Worm (Caenorhabditis elegans) whole organism, L3 larva: ENCODE results near the gene K08F4.12.

Experiments
- R02D3.7 ChIP-seq: fragments of 150-350 bp; optimal IDR thresholded peaks from 2 replicates; lab custom pipeline; 2014; ENCODE audit warnings: missing biosample characterization, missing genetic modification characterization
- aly-2 ChIP-seq: fragments of 150-350 bp; optimal IDR thresholded peaks from 2 replicates; lab custom pipeline; 2014; ENCODE audit warnings: missing biosample characterization, missing genetic modification characterization
- ama-1 ChIP-seq: fragments of 150-350 bp; optimal IDR thresholded peaks from 2 replicates; lab custom pipeline; 2018
- ceh-28 ChIP-seq: fragments of 150-350 bp; optimal IDR thresholded peaks from 2 replicates; lab custom pipeline; 2014; ENCODE audit warnings: missing biosample characterization, missing genetic modification reagents, missing genetic modification characterization
- ceh-82 ChIP-seq: fragments of 150-350 bp; optimal IDR thresholded peaks from 2 replicates; lab custom pipeline; 2014; ENCODE audit warnings: missing biosample characterization, missing genetic modification characterization
- ceh-9 ChIP-seq: sonication (generic microtip); optimal IDR thresholded peaks from 2 replicates; lab custom pipeline; 2018; ENCODE audit warnings: missing biosample characterization, missing genetic modification characterization
- egl-27 ChIP-seq: sonication (generic microtip); optimal IDR thresholded peaks from 4 replicates; lab custom pipeline; 2017; ENCODE audit warnings: missing biosample characterization, missing genetic modification reagents, missing genetic modification characterization
- egl-5 ChIP-seq: fragments of 150-350 bp; optimal IDR thresholded peaks from 2 replicates; lab custom pipeline; 2017; ENCODE audit warnings: missing biosample characterization, missing genetic modification reagents, missing genetic modification characterization, inconsistent platforms
- elt-1 ChIP-seq: fragments of 150-350 bp; optimal IDR thresholded peaks from 2 replicates; lab custom pipeline; 2014; ENCODE audit warnings: missing biosample characterization, missing genetic modification characterization
- elt-2 ChIP-seq: sonication (generic microtip); optimal IDR thresholded peaks from 2 replicates; lab custom pipeline; 2016; ENCODE audit warnings: missing genetic modification reagents, mild to moderate bottlenecking, missing genetic modification characterization, missing compliant biosample characterization
- elt-3 ChIP-seq, 3 experiments: fragments of 150-350 bp in 1 of 3; sonication (generic microtip) in 2 of 3; optimal IDR thresholded peaks; 2 replicates in 2 of 3; 4 replicates in 1 of 3; lab custom pipeline; 2014 to 2017; ENCODE audit warnings: missing biosample characterization in 3 of 3, missing genetic modification characterization in 3 of 3
- eor-1 ChIP-seq, 2 experiments: fragments of 150-350 bp; optimal IDR thresholded peaks; 2 replicates each; lab custom pipeline; 2014 to 2018; ENCODE audit warnings: missing biosample characterization in 2 of 2, missing genetic modification characterization in 2 of 2
- fkh-2 ChIP-seq: fragments of 150-350 bp; optimal IDR thresholded peaks from 2 replicates; lab custom pipeline; 2014; ENCODE audit warnings: missing biosample characterization, missing genetic modification reagents, missing genetic modification characterization
- fos-1 ChIP-seq: fragments of 150-350 bp; optimal IDR thresholded peaks from 2 replicates; lab custom pipeline; 2014; ENCODE audit warnings: missing biosample characterization, missing genetic modification characterization
- hmg-11 ChIP-seq: sonication (generic microtip); optimal IDR thresholded peaks from 2 replicates; lab custom pipeline; 2016; ENCODE audit warnings: missing genetic modification characterization, missing compliant biosample characterization
- lin-39 ChIP-seq: fragments of 150-350 bp; optimal IDR thresholded peaks from 2 replicates; lab custom pipeline; 2018; ENCODE audit warnings: missing biosample characterization, missing genetic modification reagents, missing genetic modification characterization
- mdl-1 ChIP-seq: fragments of 150-350 bp; optimal IDR thresholded peaks from 2 replicates; lab custom pipeline; 2014; ENCODE audit warnings: missing biosample characterization, missing genetic modification characterization
- mml-1 ChIP-seq: fragments of 150-350 bp; sonication (generic microtip); optimal IDR thresholded peaks from 3 replicates; lab custom pipeline; 2014; ENCODE audit warnings: missing biosample characterization, missing genetic modification characterization
- nfya-1 ChIP-seq: sonication (generic microtip); optimal IDR thresholded peaks from 2 replicates; lab custom pipeline; 2017; ENCODE audit warnings: missing genetic modification characterization, mild to moderate bottlenecking, missing compliant biosample characterization, antibody characterized with exemption, moderate library complexity; ENCODE audit not compliant: insufficient read depth
- nhr-11 ChIP-seq: fragments of 150-350 bp; optimal IDR thresholded peaks from 2 replicates; lab custom pipeline; 2014; ENCODE audit warnings: missing biosample characterization, missing genetic modification characterization
- nhr-12 ChIP-seq: fragments of 150-350 bp; optimal IDR thresholded peaks from 2 replicates; lab custom pipeline; 2014; ENCODE audit warnings: missing biosample characterization, missing genetic modification characterization
- nhr-23 ChIP-seq: fragments of 150-350 bp; optimal IDR thresholded peaks from 2 replicates; lab custom pipeline; 2014; ENCODE audit warnings: missing biosample characterization, missing genetic modification reagents, missing genetic modification characterization
- nhr-25 ChIP-seq: sonication (generic microtip); optimal IDR thresholded peaks from 2 replicates; lab custom pipeline; 2017; ENCODE audit warnings: missing biosample characterization, missing genetic modification characterization
- nhr-28 ChIP-seq: fragments of 150-350 bp; optimal IDR thresholded peaks from 2 replicates; lab custom pipeline; 2014; ENCODE audit warnings: missing biosample characterization, missing genetic modification characterization
- nhr-43 ChIP-seq: sonication (generic microtip); optimal IDR thresholded peaks from 2 replicates; lab custom pipeline; 2016; ENCODE audit warnings: mild to moderate bottlenecking, missing genetic modification characterization, missing compliant biosample characterization; ENCODE audit not compliant: poor library complexity, severe bottlenecking
- nhr-76 ChIP-seq: fragments of 150-350 bp; sonication (generic microtip); optimal IDR thresholded peaks from 5 replicates; lab custom pipeline; 2014; ENCODE audit warnings: missing biosample characterization, missing genetic modification characterization
- nhr-77 ChIP-seq: fragments of 150-350 bp; optimal IDR thresholded peaks from 2 replicates; lab custom pipeline; 2014; ENCODE audit warnings: missing biosample characterization, missing genetic modification characterization
- pha-4 ChIP-seq: fragments of 150-350 bp; optimal IDR thresholded peaks from 2 replicates; lab custom pipeline; 2014; ENCODE audit warnings: missing biosample characterization, missing genetic modification reagents, missing genetic modification characterization
- pqm-1 ChIP-seq: fragments of 150-350 bp; optimal IDR thresholded peaks from 2 replicates; lab custom pipeline; 2017; ENCODE audit warnings: missing biosample characterization, missing genetic modification characterization, inconsistent platforms
- sea-2 ChIP-seq: fragments of 150-350 bp; sonication (generic microtip); optimal IDR thresholded peaks from 4 replicates; lab custom pipeline; 2014; ENCODE audit warnings: missing biosample characterization, missing genetic modification reagents, missing genetic modification characterization
- snpc-4 ChIP-seq: fragments of 150-350 bp; optimal IDR thresholded peaks from 2 replicates; lab custom pipeline; 2014; ENCODE audit warnings: missing biosample characterization, missing genetic modification characterization
- tbx-2 ChIP-seq: sonication (generic microtip); optimal IDR thresholded peaks from 2 replicates; lab custom pipeline; 2016; ENCODE audit warnings: mild to moderate bottlenecking, missing genetic modification characterization, missing compliant biosample characterization
- unc-39 ChIP-seq: sonication (generic microtip); optimal IDR thresholded peaks from 4 replicates; lab custom pipeline; 2017; ENCODE audit warnings: missing biosample characterization, missing genetic modification characterization
- unc-62 ChIP-seq: fragments of 150-350 bp; sonication (generic microtip); optimal IDR thresholded peaks from 4 replicates; lab custom pipeline; 2014; ENCODE audit warnings: missing biosample characterization, missing genetic modification reagents, missing genetic modification characterization
- zag-1 ChIP-seq: fragments of 150-350 bp; optimal IDR thresholded peaks from 2 replicates; lab custom pipeline; 2014; ENCODE audit warnings: missing biosample characterization, missing genetic modification characterization
- ztf-11 ChIP-seq: fragments of 150-350 bp; optimal IDR thresholded peaks from 2 replicates; lab custom pipeline; 2014; ENCODE audit warnings: missing biosample characterization, missing genetic modification characterization

K08F4.12 gene

DNA sequence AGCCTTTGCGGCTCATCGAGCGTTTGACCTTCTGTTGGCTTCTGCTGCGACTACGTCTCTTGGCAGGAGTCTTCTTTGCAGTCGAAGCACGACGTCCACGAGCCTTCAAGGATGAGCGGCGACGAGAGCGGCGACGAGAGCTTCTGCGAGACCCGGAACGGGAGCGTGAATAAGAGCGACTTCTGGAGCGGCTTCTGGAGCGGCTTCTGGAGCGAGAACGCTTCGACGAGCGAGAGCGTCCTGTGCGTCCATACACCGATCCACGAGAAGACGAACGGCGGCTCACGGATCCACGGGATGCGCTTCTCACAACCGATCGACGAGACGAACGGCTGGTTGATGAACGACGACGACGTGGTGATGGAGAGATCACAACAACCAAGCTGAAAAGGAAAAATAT, 27.0 kb upstream of the K08F4.12 start:
- no peak for TF ChIP-seq mml-1 (tag; lab: Kevin White, UChicago)
- no peak for TF ChIP-seq eor-1 (tag; optimal IDR thresholded peaks at IDR 0.05; lab: Kevin White, UChicago)
- no peak for TF ChIP-seq fos-1 (tag; lab: Kevin White, UChicago)
- TF ChIP-seq nhr-23, result no peak
- no peak for TF ChIP-seq nhr-77 (tag; lab: Kevin White, UChicago)
- TF ChIP-seq mdl-1, result no peak
- no peak for TF ChIP-seq snpc-4 (tag; lab: Kevin White, UChicago)
- TF ChIP-seq nhr-28, result no peak
- no peak for TF ChIP-seq elt-3 (tag; optimal IDR thresholded peaks at IDR 0.05; lab: Kevin White, UChicago)
- TF ChIP-seq elt-1 (tag; lab: Kevin White, UChicago), result no peak
- no peak for TF ChIP-seq fkh-2
- no peak for TF ChIP-seq ceh-82
- no peak for TF ChIP-seq nhr-76 (tag; lab: Kevin White, UChicago)
- no peak for TF ChIP-seq unc-39 (tag; lab: Kevin White, UChicago)
- TF ChIP-seq ceh-9 (tag; lab: Kevin White, UChicago), result no peak
- no peak for TF ChIP-seq elt-2 (tag; lab: Kevin White, UChicago)
- no peak for TF ChIP-seq nfya-1
- no peak for TF ChIP-seq nhr-12 (tag; lab: Kevin White, UChicago)

DNA sequence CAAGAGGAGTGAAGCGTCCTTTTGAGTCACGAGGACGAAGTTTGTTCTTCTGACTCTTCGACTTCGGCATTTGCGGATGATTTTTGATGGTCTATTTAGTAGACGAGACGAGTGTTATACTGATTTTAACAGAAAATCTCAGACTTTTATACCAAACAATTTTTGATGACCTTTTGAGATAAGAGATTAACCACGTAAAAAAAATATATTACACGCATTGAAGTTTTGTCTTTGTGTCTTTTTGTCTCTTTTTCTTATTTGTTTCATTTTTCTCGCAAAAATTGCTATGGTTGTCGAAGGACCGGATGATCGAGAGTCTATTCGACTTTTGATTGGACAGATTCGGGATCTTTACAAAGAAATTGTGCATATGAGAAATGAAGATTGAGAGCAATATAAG, 26.5 kb upstream of the K08F4.12 start, which contains the start of gene spch-1:
Gene spch-1 (minus strand): TSS at position 101 of the 400 bp plus-strand sequence.
- TF ChIP-seq ztf-11 (tag; lab: Kevin White, UChicago) (no peak), unc-39 (tag; lab: Kevin White, UChicago) (no peak), pqm-1 (tag; lab: Kevin White, UChicago) (no peak), unc-62 (GFP tag; lab: Kevin White, UChicago) (no peak), egl-5 (tag; lab: Kevin White, UChicago) (no peak), mml-1 (tag; lab: Kevin White, UChicago) (no peak), nhr-25 (no peak), ceh-28 (tag; lab: Kevin White, UChicago) (no peak), nhr-11 (tag; lab: Kevin White, UChicago) (no peak), ceh-82 (no peak), nhr-76 (tag; lab: Kevin White, UChicago) (no peak), fos-1 (tag; lab: Kevin White, UChicago) (no peak), aly-2 (tag; lab: Kevin White, UChicago) (no peak), sea-2 (GFP tag; lab: Kevin White, UChicago) (no peak), lin-39 (tag; lab: Kevin White, UChicago) (no peak), pha-4 (tag; lab: Kevin White, UChicago) (no peak), tbx-2 (tag; lab: Kevin White, UChicago) (no peak), hmg-11 (tag; lab: Kevin White, UChicago) (no peak)

DNA sequence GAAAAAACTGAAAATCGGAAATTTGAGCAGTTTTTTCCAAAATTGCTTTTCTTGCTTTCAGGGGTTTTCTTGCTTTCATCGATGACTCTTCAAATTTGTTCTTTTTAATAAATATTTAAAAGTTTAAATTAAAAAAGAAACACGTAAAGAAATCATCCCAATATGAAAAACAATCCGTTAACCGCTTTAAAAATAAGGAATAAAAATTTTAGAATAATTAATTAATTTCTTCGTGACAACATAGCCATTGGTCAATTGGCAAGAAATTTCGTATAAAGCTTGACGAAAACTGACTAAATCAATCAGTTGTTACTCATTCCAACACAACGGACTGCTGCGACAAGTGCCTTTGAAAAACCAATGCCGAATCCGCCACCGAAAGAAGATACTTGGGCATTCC, 25.3 kb upstream of the K08F4.12 start, which contains the start of gene nsph-3.2:
Gene nsph-3.2 (plus strand): TSS at position 301 of the 400 bp plus-strand sequence.
- TF ChIP-seq egl-27 (tag; lab: Kevin White, UChicago) (no peak), ama-1 (lab: Kevin White, UChicago) (no peak), zag-1 (no peak), fkh-2 (no peak), mdl-1 (no peak), elt-1 (tag; lab: Kevin White, UChicago) (no peak), R02D3.7 (tag; lab: Kevin White, UChicago) (no peak), tbx-2 (tag; lab: Kevin White, UChicago) (no peak)

DNA sequence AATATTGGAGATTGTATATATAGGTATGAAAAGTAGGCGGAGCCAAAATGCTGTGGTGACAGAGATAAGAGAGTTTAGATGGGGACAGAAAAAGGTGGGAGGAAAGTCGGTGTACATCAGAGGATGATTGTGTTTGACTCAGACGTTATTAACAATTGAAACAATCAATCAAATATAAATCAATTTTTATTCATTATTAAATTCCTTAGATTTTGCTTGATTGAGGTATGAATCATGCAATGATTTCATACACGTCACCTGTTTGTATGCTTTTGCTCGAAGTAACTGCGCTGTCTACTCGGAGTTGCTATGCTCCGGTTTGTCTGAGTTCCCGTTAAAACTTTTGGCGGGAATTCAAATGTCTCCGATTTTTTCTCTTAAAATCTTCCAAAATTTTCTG, 22.8 kb upstream of the K08F4.12 start, which contains the start of gene C04G2.10:
Gene C04G2.10 (plus strand): TSS at position 301 of the 400 bp plus-strand sequence.
- TF ChIP-seq eor-1 (tag; optimal IDR thresholded peaks at IDR 0.05; lab: Kevin White, UChicago) (no peak), tbx-2 (tag; lab: Kevin White, UChicago) (no peak), lin-39 (tag; lab: Kevin White, UChicago) (no peak), fos-1 (tag; lab: Kevin White, UChicago) (no peak), nhr-43 (no peak), nfya-1 (no peak), egl-5 (tag; lab: Kevin White, UChicago) (no peak)
